Worm (Caenorhabditis elegans) whole organism, L4 larva: ENCODE measurements around the gene F07F6.4.

ENCODE experiments used
- F10B5.3 ChIP-seq: sonication (generic microtip); optimal IDR thresholded peaks from 2 replicates; lab custom pipeline; 2016; ENCODE audit warnings: mild to moderate bottlenecking, missing genetic modification characterization, missing compliant biosample characterization
- arid-1 ChIP-seq: fragments of 200-800 bp; sonication (Bioruptor generic); conservative IDR thresholded peaks from 2 replicates; pipeline ENCODE4 v1.3.6; 2022; ENCODE audit warnings: missing genetic modification reagents, missing genetic modification characterization, missing compliant biosample characterization
- ceh-32 ChIP-seq: sonication (generic microtip); optimal IDR thresholded peaks from 2 replicates; lab custom pipeline; 2016; ENCODE audit warnings: mild to moderate bottlenecking, missing genetic modification characterization, missing compliant biosample characterization; ENCODE audit not compliant: poor library complexity
- lin-13 ChIP-seq: fragments of 150-350 bp; optimal IDR thresholded peaks from 2 replicates; lab custom pipeline; 2014; ENCODE audit warnings: missing biosample characterization, missing genetic modification reagents, missing genetic modification characterization
- lin-15B ChIP-seq: fragments of 150-350 bp; sonication (generic microtip); optimal IDR thresholded peaks from 3 replicates; lab custom pipeline; 2014; ENCODE audit warnings: missing biosample characterization, missing genetic modification characterization
- lin-39 ChIP-seq: fragments of 150-350 bp; optimal IDR thresholded peaks from 2 replicates; lab custom pipeline; 2014; ENCODE audit warnings: missing biosample characterization, missing genetic modification reagents, missing genetic modification characterization
- lsy-2 ChIP-seq, 2 experiments: fragments of 150-350 bp in 1 of 2; sonication (generic microtip) in 1 of 2; optimal IDR thresholded peaks; 2 replicates each; lab custom pipeline; 2014 to 2017; ENCODE audit warnings: missing biosample characterization in 2 of 2, missing genetic modification characterization in 2 of 2
- nhr-11 ChIP-seq: fragments of 150-350 bp; optimal IDR thresholded peaks from 2 replicates; lab custom pipeline; 2014; ENCODE audit warnings: missing biosample characterization, missing genetic modification characterization
- pqm-1 ChIP-seq: sonication (generic microtip); optimal IDR thresholded peaks from 2 replicates; lab custom pipeline; 2017; ENCODE audit warnings: missing biosample characterization, missing genetic modification characterization
- rbr-2 ChIP-seq: sonication (generic microtip); optimal IDR thresholded peaks from 2 replicates; lab custom pipeline; 2016; ENCODE audit warnings: missing genotype, missing genetic modification characterization, missing compliant biosample characterization
- snpc-4 ChIP-seq: fragments of 150-350 bp; optimal IDR thresholded peaks from 2 replicates; lab custom pipeline; 2014; ENCODE audit warnings: missing biosample characterization, missing genetic modification characterization

DNA sequence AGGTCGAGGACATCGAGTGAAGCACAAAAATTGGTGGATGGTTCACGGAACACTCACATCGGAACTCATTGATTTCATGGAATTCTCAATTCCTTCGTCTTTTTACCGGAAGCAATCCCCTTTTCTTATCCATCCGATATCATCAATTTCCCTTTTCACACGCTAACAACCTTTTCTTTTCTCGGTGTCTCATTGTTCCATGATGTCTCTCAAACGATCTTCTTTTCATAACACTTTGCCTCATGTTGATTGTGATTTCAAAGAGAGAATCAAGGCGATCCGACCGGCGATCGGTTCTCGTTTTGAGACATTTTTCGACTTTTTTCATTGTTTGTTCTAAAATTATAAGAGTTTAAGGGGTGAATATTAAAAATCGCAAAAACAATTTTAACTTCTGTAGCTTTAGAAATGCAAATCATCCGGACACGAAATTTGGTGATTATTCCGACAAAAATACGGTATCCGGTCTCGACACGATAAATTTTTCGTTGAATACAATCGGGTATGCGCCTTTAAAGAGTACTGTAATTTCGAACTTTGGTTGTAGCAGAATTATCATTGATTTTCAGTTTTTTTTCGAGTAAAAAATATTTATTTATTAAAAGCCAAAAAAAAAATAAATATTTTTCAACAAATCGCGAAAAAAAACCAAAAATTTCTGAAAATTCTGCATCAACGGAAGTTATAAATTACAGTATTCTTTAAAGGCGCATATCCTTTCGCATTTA lies 29.5 kb upstream of the F07F6.4 start:
- TF ChIP-seq snpc-4 (tag; lab: Kevin White, UChicago) (no peak), lin-39 (tag; lab: Kevin White, UChicago) (no peak), lin-15B (tag; lab: Kevin White, UChicago) (no peak), lin-13 (GFP tag; lab: Kevin White, UChicago) (no peak), nhr-11 (tag; lab: Kevin White, UChicago) (no peak), pqm-1 (no peak), ceh-32 (tag; lab: Kevin White, UChicago) (no peak), rbr-2 (tag; lab: Kevin White, UChicago) (no peak), F10B5.3 (tag; lab: Kevin White, UChicago) (no peak), lsy-2 (tag; optimal IDR thresholded peaks at IDR 0.05; lab: Kevin White, UChicago) (no peak), arid-1 (GFP tag; lab: Robert Waterston, UW) (no peak)
